Worm (Caenorhabditis elegans) whole organism, early embryonic: ENCODE data around the gene C27B7.5.

Source experiments
- B0310.2 ChIP-seq: sonication (generic microtip); optimal IDR thresholded peaks from 2 replicates; lab custom pipeline; 2016; ENCODE audit warnings: mild to moderate bottlenecking, missing genetic modification characterization, missing compliant biosample characterization
- aly-1 ChIP-seq: sonication (generic microtip); optimal IDR thresholded peaks from 2 replicates; lab custom pipeline; 2016; ENCODE audit warnings: missing genetic modification characterization, missing compliant biosample characterization
- ceh-13 ChIP-seq: fragments of 200-800 bp; sonication (Bioruptor generic); optimal IDR thresholded peaks from 2 replicates; lab custom pipeline; 2018; ENCODE audit warnings: mild to moderate bottlenecking, missing genetic modification characterization, missing compliant biosample characterization
- ceh-36 ChIP-seq: sonication (generic microtip); optimal IDR thresholded peaks from 2 replicates; lab custom pipeline; 2016; ENCODE audit warnings: missing genetic modification characterization, inconsistent platforms, missing compliant biosample characterization
- ets-7 ChIP-seq: sonication (generic microtip); optimal IDR thresholded peaks from 2 replicates; lab custom pipeline; 2016; ENCODE audit warnings: missing genotype, missing genetic modification characterization, missing compliant biosample characterization
- flt-1 ChIP-seq: fragments of 200-800 bp; sonication (Bioruptor generic); IDR thresholded peaks from 2 replicates; pipeline ENCODE4 v1.3.6; 2022; ENCODE audit warnings: missing genetic modification characterization, missing compliant biosample characterization
- hmbx-1 ChIP-seq: sonication (generic microtip); optimal IDR thresholded peaks from 2 replicates; lab custom pipeline; 2016; ENCODE audit warnings: mild to moderate bottlenecking, missing genetic modification characterization, missing compliant biosample characterization
- hmg-4 ChIP-seq: fragments of 200-800 bp; sonication (Bioruptor generic); optimal IDR thresholded peaks from 2 replicates; lab custom pipeline; 2018; ENCODE audit warnings: mild to moderate bottlenecking, missing genetic modification characterization, missing compliant biosample characterization
- hnd-1 ChIP-seq: sonication (generic microtip); optimal IDR thresholded peaks from 2 replicates; lab custom pipeline; 2016; ENCODE audit warnings: missing genetic modification characterization, missing compliant biosample characterization
- pes-1 ChIP-seq: fragments of 200-800 bp; sonication (Bioruptor generic); IDR thresholded peaks from 2 replicates; pipeline ENCODE4 v1.3.6; 2022; ENCODE audit warnings: missing genetic modification reagents, missing genetic modification characterization, missing compliant biosample characterization
- tbx-11 ChIP-seq: fragments of 200-800 bp; sonication (Bioruptor generic); IDR thresholded peaks from 2 replicates; pipeline ENCODE4 v1.3.6; 2022; ENCODE audit warnings: missing genetic modification characterization, missing compliant biosample characterization
- tbx-37 ChIP-seq: fragments of 200-800 bp; sonication (Bioruptor generic); conservative IDR thresholded peaks from 2 replicates; pipeline ENCODE4 v1.3.6; 2022; ENCODE audit warnings: missing genetic modification reagents, missing genetic modification characterization, missing compliant biosample characterization
- tra-4 ChIP-seq: sonication (generic microtip); optimal IDR thresholded peaks from 2 replicates; lab custom pipeline; 2017; ENCODE audit warnings: missing genetic modification characterization, missing compliant biosample characterization

C27B7.5 gene

DNA sequence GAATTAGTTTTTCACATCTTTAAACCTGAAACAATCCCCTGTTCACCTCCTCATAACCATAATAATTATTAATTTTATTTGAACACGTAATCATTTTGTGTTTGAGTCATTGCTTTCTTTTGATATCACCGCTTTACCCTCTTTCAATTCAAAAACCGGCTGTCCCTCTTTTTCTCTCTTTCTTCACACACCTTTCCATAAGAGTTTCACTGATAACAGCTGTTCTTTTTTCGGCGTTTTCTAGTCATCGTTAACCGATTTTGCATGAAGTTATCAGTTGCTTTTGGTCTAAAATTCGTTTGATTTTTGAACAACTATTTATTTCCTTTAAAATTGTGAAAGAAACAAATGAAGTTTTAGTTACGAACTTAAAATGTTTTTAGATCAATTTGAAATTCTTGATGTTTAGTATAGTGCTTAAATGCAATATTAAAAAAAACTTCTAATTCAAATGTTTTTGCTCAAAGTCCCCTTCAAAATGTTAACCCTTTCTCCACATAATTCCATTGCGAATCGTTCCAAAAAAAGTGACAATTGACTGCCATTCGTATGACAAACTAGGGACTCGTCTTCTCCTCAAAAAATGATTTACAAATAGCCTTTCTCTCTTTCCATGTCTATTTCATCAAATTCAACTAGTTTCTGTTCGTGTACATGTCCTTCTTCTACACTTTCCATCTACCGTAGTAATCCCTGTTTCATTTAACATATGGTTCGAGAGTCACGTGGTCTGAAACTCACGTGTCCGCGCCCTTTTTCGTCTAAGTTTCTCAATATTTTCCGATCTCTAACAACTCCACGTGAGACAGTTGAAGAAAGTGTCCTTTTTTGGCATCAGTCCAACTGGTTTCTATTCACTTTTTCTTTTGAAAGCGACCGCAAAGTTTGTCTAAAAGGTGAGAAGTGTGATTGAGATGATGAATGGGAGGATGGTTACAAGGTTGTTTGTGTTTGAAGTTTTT is 47.9 kb downstream of the C27B7.5 start:
- TF ChIP-seq tbx-37 (GFP tag; lab: Robert Waterston, UW) = no peak
- no peak for TF ChIP-seq aly-1 (tag; lab: Kevin White, UChicago)
- TF ChIP-seq ets-7 (tag; lab: Kevin White, UChicago) = no peak
- TF ChIP-seq pes-1 (GFP tag; lab: Robert Waterston, UW) = no peak
- TF ChIP-seq hmbx-1 = no peak
- TF ChIP-seq hmg-4 = no peak
- no peak for TF ChIP-seq hnd-1
- no peak for TF ChIP-seq ceh-13 (GFP tag; lab: Kevin White, UChicago)
- no peak for TF ChIP-seq ceh-36 (tag; lab: Kevin White, UChicago)
- no peak for TF ChIP-seq flt-1 (GFP tag; lab: Robert Waterston, UW)
- no peak for TF ChIP-seq tra-4 (tag; lab: Kevin White, UChicago)

DNA sequence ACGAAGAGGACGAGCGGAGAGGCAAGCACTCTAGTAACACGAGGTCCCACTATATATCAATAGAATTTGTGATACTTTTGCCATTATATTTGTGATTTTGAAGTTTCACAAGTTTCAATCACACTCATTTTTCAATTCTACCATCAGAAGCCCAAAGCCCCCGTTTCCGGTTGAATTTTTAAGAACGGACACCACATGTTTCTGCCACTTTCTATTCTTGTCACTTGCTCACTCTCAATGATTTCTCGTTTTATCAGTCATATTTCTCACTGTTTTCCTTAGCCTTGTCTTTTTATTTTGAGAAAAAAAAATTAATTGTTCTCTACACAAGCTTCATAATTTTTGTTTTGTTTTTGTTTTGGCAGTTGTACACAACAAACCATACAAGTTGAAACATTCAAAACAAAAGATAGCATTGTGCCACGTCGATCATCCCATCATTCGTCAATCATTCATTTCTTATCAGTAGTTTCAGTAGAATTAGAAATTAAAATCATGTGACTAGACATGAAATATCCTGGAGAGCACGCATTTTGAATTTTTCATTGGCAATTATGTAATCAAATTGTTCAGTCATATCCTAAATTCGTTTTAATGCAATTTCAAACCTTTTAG is 50.6 kb downstream of the C27B7.5 start:
- no peak for TF ChIP-seq tbx-37 (GFP tag; lab: Robert Waterston, UW)
- no peak for TF ChIP-seq ets-7 (tag; lab: Kevin White, UChicago)
- no peak for TF ChIP-seq aly-1 (tag; lab: Kevin White, UChicago)
- no peak for TF ChIP-seq tbx-11 (GFP tag; lab: Robert Waterston, UW)
- no peak for TF ChIP-seq ceh-13 (GFP tag; lab: Kevin White, UChicago)
- no peak for TF ChIP-seq pes-1 (GFP tag; lab: Robert Waterston, UW)
- TF ChIP-seq hmg-4 = no peak
- no peak for TF ChIP-seq B0310.2
